Fruit fly (Drosophila melanogaster): Measurements from ENCODE around the gene CG31546.
A peak's percentile ranks its signal among the peaks of the same experiment; 100 is the strongest.

The CG31546 gene

DNA sequence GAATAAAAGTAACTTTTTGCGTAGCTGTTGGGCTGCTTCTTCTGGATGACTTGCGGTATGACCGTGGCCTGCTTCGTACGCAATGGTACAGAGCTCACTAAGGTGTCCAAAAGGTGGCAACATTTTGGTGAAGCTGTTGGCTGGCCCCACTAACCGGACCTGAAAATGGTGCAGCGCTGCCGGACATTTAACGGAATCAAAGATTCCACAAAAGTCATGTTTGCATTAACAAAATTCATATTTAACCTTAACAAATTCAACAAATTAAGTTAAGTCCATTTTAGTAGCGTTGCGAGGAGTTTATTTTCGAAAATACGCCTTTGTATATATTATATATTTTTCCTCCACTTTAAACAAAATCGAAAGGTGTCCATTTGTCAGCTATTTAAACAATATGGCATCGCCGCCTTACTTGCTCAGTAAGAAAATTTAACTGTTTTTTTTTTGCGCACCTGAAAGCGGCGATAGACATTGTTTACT is 34.3 kb downstream of the CG31546 start, which contains the start of the genes kra and SecS:
TSS of gene kra (minus strand) at position 93 of the 480 bp plus-strand sequence.
TSS of gene SecS (plus strand) at position 390 of the 480 bp plus-strand sequence.
- TF ChIP-seq Clk (GFP tag; optimal IDR thresholded peaks at IDR 0.05): peak; percentile 25
- TF ChIP-seq CG7045 (GFP tag; optimal IDR thresholded peaks at IDR 0.05): peak; percentile 9
- TF ChIP-seq CG11617 (GFP tag; optimal IDR thresholded peaks at IDR 0.05): peak; percentile 81
- TF ChIP-seq CG14711 (tag; optimal IDR thresholded peaks at IDR 0.05): peak; percentile 60
- TF ChIP-seq cnc (optimal IDR thresholded peaks at IDR 0.05): no peak
- TF ChIP-seq Crg-1 (GFP tag; optimal IDR thresholded peaks at IDR 0.05): peak; percentile 76
- peak; percentile 80 for TF ChIP-seq CG1620 (GFP tag; optimal IDR thresholded peaks at IDR 0.05)
- peak; percentile 41 for TF ChIP-seq CG33017 (tag; optimal IDR thresholded peaks at IDR 0.05)
- TF ChIP-seq tj (GFP tag; optimal IDR thresholded peaks at IDR 0.05): no peak
- peak; percentile 14 for TF ChIP-seq CG12768 (GFP tag; optimal IDR thresholded peaks at IDR 0.05)
- peak; percentile 46 for TF ChIP-seq bab1 (GFP tag; optimal IDR thresholded peaks at IDR 0.05)
- peak; percentile 69 for TF ChIP-seq ovo (GFP tag; optimal IDR thresholded peaks at IDR 0.05)
- peak; percentile 94 for TF ChIP-seq kay (GFP tag; ENCODE audit: borderline replicate concordance)
- TF ChIP-seq CG7101 (tag; optimal IDR thresholded peaks at IDR 0.05): peak; percentile 70
- no peak for TF ChIP-seq cic (GFP tag; optimal IDR thresholded peaks at IDR 0.05)

DNA sequence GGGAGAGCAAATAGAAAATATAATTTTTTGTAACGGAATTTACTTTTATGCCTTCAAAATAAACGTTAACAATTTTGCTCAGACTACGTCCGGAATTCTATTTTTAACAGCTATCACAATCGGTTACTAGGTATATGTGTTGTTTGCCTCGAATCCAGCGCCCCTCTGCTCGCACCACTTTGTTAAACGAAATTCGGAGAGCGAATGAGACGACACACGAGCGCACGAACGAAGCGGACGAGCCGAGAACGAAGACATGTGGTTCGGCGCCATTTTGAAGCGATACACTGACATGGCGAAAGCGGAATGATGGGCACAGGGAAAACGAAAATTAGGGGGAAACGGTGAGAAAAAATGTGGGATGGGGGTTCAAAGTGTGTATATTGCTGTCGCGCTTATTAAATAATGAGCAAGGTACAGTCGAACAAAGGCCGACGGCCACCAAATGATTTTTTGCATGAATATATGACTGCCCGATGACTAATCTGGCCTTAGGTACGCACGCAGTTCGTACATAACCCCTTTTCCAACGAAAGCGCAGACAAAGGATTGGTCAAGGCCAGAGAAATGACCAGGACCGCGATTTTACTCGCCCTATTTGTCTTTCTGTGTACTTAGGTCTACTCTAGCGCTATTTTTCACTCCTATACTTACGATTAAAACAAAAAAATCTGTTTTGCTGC is 34.9 kb downstream of the CG31546 start:
- TF ChIP-seq CG7101 (tag; optimal IDR thresholded peaks at IDR 0.05) (peak; percentile 69), CG1620 (GFP tag; optimal IDR thresholded peaks at IDR 0.05) (peak; percentile 32), cic (GFP tag; optimal IDR thresholded peaks at IDR 0.05) (peak; percentile 87), ovo (GFP tag; optimal IDR thresholded peaks at IDR 0.05) (peak; percentile 76), pad (GFP tag; optimal IDR thresholded peaks at IDR 0.05) (peak; percentile 67), CG14711 (tag; optimal IDR thresholded peaks at IDR 0.05) (no peak), bab1 (GFP tag; optimal IDR thresholded peaks at IDR 0.05) (peak; percentile 49), Crg-1 (GFP tag; optimal IDR thresholded peaks at IDR 0.05) (no peak), CG5204 (GFP tag; optimal IDR thresholded peaks at IDR 0.05) (no peak), CG33017 (tag; optimal IDR thresholded peaks at IDR 0.05) (peak; percentile 74), Hr96 (GFP tag; optimal IDR thresholded peaks at IDR 0.05) (no peak), Mnt (GFP tag; optimal IDR thresholded peaks at IDR 0.05) (peak; percentile 96), CG11617 (GFP tag; optimal IDR thresholded peaks at IDR 0.05) (peak; percentile 65), cnc (optimal IDR thresholded peaks at IDR 0.05) (peak; percentile 63 to 95), CG12768 (GFP tag; optimal IDR thresholded peaks at IDR 0.05) (peak; percentile 87), kay (GFP tag; ENCODE audit: borderline replicate concordance) (peak; percentile 97), tj (GFP tag; optimal IDR thresholded peaks at IDR 0.05) (peak; percentile 67), Clk (GFP tag; optimal IDR thresholded peaks at IDR 0.05) (no peak), CG7045 (GFP tag; optimal IDR thresholded peaks at IDR 0.05) (peak; percentile 66), toe (GFP tag; optimal IDR thresholded peaks at IDR 0.05) (no peak)

DNA sequence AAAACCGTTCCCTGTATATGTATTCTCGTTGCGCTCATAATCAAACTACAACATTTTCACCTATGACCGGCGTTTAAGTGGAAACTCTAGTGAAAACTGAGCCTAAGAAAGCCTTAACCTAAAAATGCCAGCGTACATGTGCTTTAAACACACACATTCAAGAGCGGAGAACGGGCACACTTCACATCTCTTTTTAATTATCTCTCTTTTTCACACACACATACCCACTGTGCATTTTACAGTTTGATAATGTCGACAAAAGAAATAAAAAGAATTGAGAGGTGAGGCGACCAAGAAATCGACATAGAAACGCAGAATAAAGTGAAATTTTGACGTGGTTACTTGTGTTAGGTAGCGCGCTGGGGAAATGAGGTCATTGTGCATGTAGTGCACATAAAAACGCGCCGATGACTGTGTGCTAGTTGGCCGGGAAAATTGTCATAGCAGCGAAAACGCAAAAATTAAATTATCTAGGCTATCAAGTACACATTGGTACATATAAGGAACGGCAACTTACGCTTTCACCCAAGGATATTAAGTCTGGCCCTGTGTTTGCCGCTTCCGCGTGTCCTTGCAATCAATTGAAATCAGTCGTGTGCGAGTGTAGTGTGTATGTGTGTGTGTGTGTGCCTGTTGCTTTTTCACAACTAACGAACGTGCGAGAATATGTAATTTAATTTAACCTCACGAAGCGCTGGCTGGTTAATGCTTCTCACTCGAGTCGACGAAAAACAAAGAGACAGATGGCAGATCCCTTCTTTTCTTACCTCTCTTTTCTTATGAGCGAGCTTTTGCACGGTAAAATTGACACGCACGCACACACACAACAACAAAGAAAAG is 35.7 kb downstream of the CG31546 start:
- TF ChIP-seq CG7101 (tag; optimal IDR thresholded peaks at IDR 0.05) (no peak), bab1 (GFP tag; optimal IDR thresholded peaks at IDR 0.05) (no peak), cic (GFP tag; optimal IDR thresholded peaks at IDR 0.05) (peak; percentile 45), CG14711 (tag; optimal IDR thresholded peaks at IDR 0.05) (peak; percentile 36), ovo (GFP tag; optimal IDR thresholded peaks at IDR 0.05) (peak; percentile 4), Mnt (GFP tag; optimal IDR thresholded peaks at IDR 0.05) (peak; percentile 97), tj (GFP tag; optimal IDR thresholded peaks at IDR 0.05) (peak; percentile 8)

DNA sequence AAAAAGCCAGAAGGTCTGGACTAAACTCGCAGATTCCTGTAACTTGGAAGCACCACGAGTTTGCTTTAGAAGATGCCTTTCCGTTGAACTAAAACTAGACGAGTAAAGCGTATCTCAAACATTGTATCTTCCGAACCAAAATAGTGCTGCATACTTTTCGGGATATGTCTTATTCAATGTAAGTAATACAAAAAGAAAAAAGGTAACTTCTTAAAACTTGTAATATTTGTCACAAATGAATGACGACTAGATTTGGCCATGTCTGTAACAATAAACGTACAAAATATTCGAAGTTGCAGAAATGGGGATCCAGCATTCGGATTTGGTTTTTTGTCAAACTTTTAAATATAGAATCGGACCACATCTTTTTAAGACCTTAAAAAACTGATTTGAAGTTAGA is 40.5 kb downstream of the CG31546 start:
- peak; percentile 40 for TF ChIP-seq tj (GFP tag; optimal IDR thresholded peaks at IDR 0.05)
- TF ChIP-seq CG7045 (GFP tag; optimal IDR thresholded peaks at IDR 0.05): no peak

DNA sequence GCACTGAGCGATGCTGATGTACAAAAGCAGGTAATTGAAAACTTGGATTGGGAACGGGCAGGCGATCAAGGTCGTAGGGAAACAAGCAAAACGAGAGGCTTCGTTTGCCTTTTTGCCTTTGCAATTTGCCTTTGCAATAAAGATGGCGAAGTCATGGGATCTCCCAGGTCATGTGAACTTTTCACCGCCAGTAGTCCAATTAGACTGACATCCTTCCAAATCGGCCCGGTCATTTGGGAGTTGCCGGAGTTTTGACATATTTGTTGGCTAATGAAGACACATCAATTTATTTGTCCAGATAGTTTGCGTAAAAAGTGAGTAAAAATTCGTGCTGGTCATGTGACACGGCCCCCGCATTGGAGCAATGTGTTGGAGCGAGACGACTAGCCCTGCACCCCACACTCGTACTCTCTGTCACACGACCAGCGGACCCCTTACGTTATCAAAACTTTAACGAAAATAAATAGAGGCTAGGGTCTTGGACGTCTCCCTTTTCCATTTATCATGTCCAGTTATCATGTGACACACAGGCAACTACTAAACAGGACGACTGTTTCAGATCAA is 43.3 kb downstream of the CG31546 start:
- TF ChIP-seq Hr96 (GFP tag; optimal IDR thresholded peaks at IDR 0.05) (no peak), toe (GFP tag; optimal IDR thresholded peaks at IDR 0.05) (no peak), CG7045 (GFP tag; optimal IDR thresholded peaks at IDR 0.05) (no peak), cnc (optimal IDR thresholded peaks at IDR 0.05) (no peak), CG1620 (GFP tag; optimal IDR thresholded peaks at IDR 0.05) (no peak), cic (GFP tag; optimal IDR thresholded peaks at IDR 0.05) (peak; percentile 67), CG33017 (tag; optimal IDR thresholded peaks at IDR 0.05) (no peak), kay (GFP tag; ENCODE audit: borderline replicate concordance) (no peak), Clk (GFP tag; optimal IDR thresholded peaks at IDR 0.05) (no peak), tj (GFP tag; optimal IDR thresholded peaks at IDR 0.05) (peak; percentile 20), CG12768 (GFP tag; optimal IDR thresholded peaks at IDR 0.05) (peak; percentile 41), Crg-1 (GFP tag; optimal IDR thresholded peaks at IDR 0.05) (no peak), CG11617 (GFP tag; optimal IDR thresholded peaks at IDR 0.05) (no peak), ovo (GFP tag; optimal IDR thresholded peaks at IDR 0.05) (no peak), CG14711 (tag; optimal IDR thresholded peaks at IDR 0.05) (no peak), CG5204 (GFP tag; optimal IDR thresholded peaks at IDR 0.05) (no peak), pad (GFP tag; optimal IDR thresholded peaks at IDR 0.05) (peak; percentile 74), CG7101 (tag; optimal IDR thresholded peaks at IDR 0.05) (peak; percentile 16), bab1 (GFP tag; optimal IDR thresholded peaks at IDR 0.05) (peak; percentile 15), Mnt (GFP tag; optimal IDR thresholded peaks at IDR 0.05) (peak; percentile 62)

All from whole organism, adult.